Worm (Caenorhabditis elegans) whole organism, L2 larva: Measurements from ENCODE around the gene T04B2.8.
"Not testable (repeated sequence)": the region's sequence is repeated elsewhere in the genome, so short reads cannot be mapped to it uniquely, and the experiment has no call there.

Experiments
- C34F6.9 ChIP-seq: fragments of 150-350 bp; optimal IDR thresholded peaks from 2 replicates; lab custom pipeline; 2014; ENCODE audit warnings: missing biosample characterization, missing genetic modification characterization
- F13H6.1 ChIP-seq: sonication (generic microtip); optimal IDR thresholded peaks from 2 replicates; lab custom pipeline; 2016; ENCODE audit warnings: missing genetic modification characterization, missing compliant biosample characterization
- R02D3.7 ChIP-seq: fragments of 150-350 bp; optimal IDR thresholded peaks from 2 replicates; lab custom pipeline; 2014; ENCODE audit warnings: missing biosample characterization, missing genetic modification characterization
- ZK546.5 ChIP-seq: sonication (generic microtip); optimal IDR thresholded peaks from 2 replicates; lab custom pipeline; 2017; ENCODE audit warnings: missing biosample characterization, missing genetic modification characterization
- alr-1 ChIP-seq: fragments of 150-350 bp; optimal IDR thresholded peaks from 2 replicates; lab custom pipeline; 2014; ENCODE audit warnings: missing biosample characterization, missing genetic modification characterization
- aly-2 ChIP-seq: fragments of 150-350 bp; optimal IDR thresholded peaks from 2 replicates; lab custom pipeline; 2014; ENCODE audit warnings: missing biosample characterization, missing genetic modification characterization
- ama-1 ChIP-seq: fragments of 150-350 bp; optimal IDR thresholded peaks from 2 replicates; lab custom pipeline; 2018; ENCODE audit warnings: inconsistent platforms
- ceh-16 ChIP-seq: fragments of 150-350 bp; optimal IDR thresholded peaks from 2 replicates; lab custom pipeline; 2014; ENCODE audit warnings: missing biosample characterization, missing genetic modification characterization
- ceh-82 ChIP-seq: fragments of 150-350 bp; optimal IDR thresholded peaks from 2 replicates; lab custom pipeline; 2014; ENCODE audit warnings: missing biosample characterization, missing genetic modification characterization
- crh-2 ChIP-seq: sonication (generic microtip); optimal IDR thresholded peaks from 2 replicates; lab custom pipeline; 2017; ENCODE audit warnings: missing biosample characterization, missing genetic modification characterization
- egl-27 ChIP-seq: sonication (generic microtip); optimal IDR thresholded peaks from 3 replicates; lab custom pipeline; 2017; ENCODE audit warnings: missing biosample characterization, missing genetic modification reagents, missing genetic modification characterization
- elt-1 ChIP-seq: fragments of 150-350 bp; optimal IDR thresholded peaks from 2 replicates; lab custom pipeline; 2014; ENCODE audit warnings: missing biosample characterization, missing genetic modification characterization
- elt-3 ChIP-seq: sonication (generic microtip); optimal IDR thresholded peaks from 2 replicates; lab custom pipeline; 2017; ENCODE audit warnings: missing biosample characterization, missing genetic modification characterization
- gmeb-1 ChIP-seq: fragments of 150-350 bp; optimal IDR thresholded peaks from 2 replicates; lab custom pipeline; 2014; ENCODE audit warnings: missing biosample characterization, missing genetic modification characterization
- lin-11 ChIP-seq: fragments of 150-350 bp; sonication (generic microtip); optimal IDR thresholded peaks from 2 replicates; lab custom pipeline; 2014; ENCODE audit warnings: missing biosample characterization, missing genetic modification characterization, inconsistent platforms, mixed read lengths
- lin-13 ChIP-seq: fragments of 150-350 bp; optimal IDR thresholded peaks from 2 replicates; lab custom pipeline; 2014; ENCODE audit warnings: missing biosample characterization, missing genetic modification reagents, missing genetic modification characterization
- mdl-1 ChIP-seq, 2 experiments: fragments of 150-350 bp in 1 of 2; sonication (generic microtip) in 1 of 2; optimal IDR thresholded peaks; 2 replicates each; lab custom pipeline; 2017; ENCODE audit warnings: missing biosample characterization in 2 of 2, missing genetic modification characterization in 2 of 2
- nhr-10 ChIP-seq: sonication (generic microtip); optimal IDR thresholded peaks from 2 replicates; lab custom pipeline; 2017; ENCODE audit warnings: missing biosample characterization, missing genetic modification characterization
- nhr-11 ChIP-seq: fragments of 150-350 bp; optimal IDR thresholded peaks from 2 replicates; lab custom pipeline; 2014; ENCODE audit warnings: missing biosample characterization, missing genetic modification characterization
- nhr-12 ChIP-seq: fragments of 150-350 bp; optimal IDR thresholded peaks from 2 replicates; lab custom pipeline; 2014; ENCODE audit warnings: missing biosample characterization, missing genetic modification characterization
- nhr-129 ChIP-seq: fragments of 150-350 bp; optimal IDR thresholded peaks from 2 replicates; lab custom pipeline; 2014; ENCODE audit warnings: missing biosample characterization, missing genetic modification characterization
- nhr-21 ChIP-seq: fragments of 150-350 bp; optimal IDR thresholded peaks from 2 replicates; lab custom pipeline; 2014; ENCODE audit warnings: missing biosample characterization, missing genetic modification characterization
- nhr-23 ChIP-seq: fragments of 150-350 bp; optimal IDR thresholded peaks from 2 replicates; lab custom pipeline; 2014; ENCODE audit warnings: missing biosample characterization, missing genetic modification reagents, missing genetic modification characterization
- nhr-237 ChIP-seq: fragments of 150-350 bp; optimal IDR thresholded peaks from 2 replicates; lab custom pipeline; 2014; ENCODE audit warnings: missing biosample characterization, missing genetic modification characterization
- nhr-25 ChIP-seq: fragments of 150-350 bp; sonication (generic microtip); optimal IDR thresholded peaks from 3 replicates; lab custom pipeline; 2014; ENCODE audit warnings: missing biosample characterization, missing genetic modification characterization
- nhr-6 ChIP-seq: fragments of 150-350 bp; optimal IDR thresholded peaks from 2 replicates; lab custom pipeline; 2014; ENCODE audit warnings: missing biosample characterization, missing genetic modification characterization
- nhr-77 ChIP-seq: fragments of 150-350 bp; optimal IDR thresholded peaks from 2 replicates; lab custom pipeline; 2014; ENCODE audit warnings: missing biosample characterization, missing genetic modification characterization
- peb-1 ChIP-seq: fragments of 150-350 bp; optimal IDR thresholded peaks from 2 replicates; lab custom pipeline; 2014; ENCODE audit warnings: missing biosample characterization, missing genetic modification characterization
- sma-3 ChIP-seq: sonication (generic microtip); optimal IDR thresholded peaks from 2 replicates; lab custom pipeline; 2016; ENCODE audit warnings: missing genetic modification reagents, missing genetic modification characterization, missing compliant biosample characterization
- sma-9 ChIP-seq, 2 experiments: fragments of 150-350 bp in 1 of 2; sonication (generic microtip) in 1 of 2; optimal IDR thresholded peaks; 2 replicates each; lab custom pipeline; 2014 to 2016; ENCODE audit warnings: missing genetic modification characterization in 2 of 2, mild to moderate bottlenecking in 1 of 2, missing biosample characterization in 1 of 2, missing compliant biosample characterization in 1 of 2, missing genetic modification reagents in 1 of 2, moderate library complexity in 1 of 2
- unc-39 ChIP-seq: fragments of 150-350 bp; optimal IDR thresholded peaks from 2 replicates; lab custom pipeline; 2014; ENCODE audit warnings: missing biosample characterization, missing genetic modification characterization
- unc-55 ChIP-seq: fragments of 150-350 bp; sonication (generic microtip); optimal IDR thresholded peaks from 3 replicates; lab custom pipeline; 2014; ENCODE audit warnings: missing biosample characterization, missing genetic modification reagents, missing genetic modification characterization
- unc-62 ChIP-seq: fragments of 150-350 bp; optimal IDR thresholded peaks from 2 replicates; lab custom pipeline; 2014; ENCODE audit warnings: missing biosample characterization, missing genetic modification reagents, missing genetic modification characterization
- zag-1 ChIP-seq: fragments of 150-350 bp; optimal IDR thresholded peaks from 2 replicates; lab custom pipeline; 2014; ENCODE audit warnings: missing biosample characterization, missing genetic modification characterization
- ztf-1 ChIP-seq: fragments of 200-800 bp; sonication (Bioruptor generic); conservative IDR thresholded peaks from 2 replicates; pipeline ENCODE4 v1.3.6; 2022; ENCODE audit warnings: missing genetic modification characterization, missing compliant biosample characterization
- ztf-11 ChIP-seq: sonication (generic microtip); optimal IDR thresholded peaks from 2 replicates; lab custom pipeline; 2017; ENCODE audit warnings: missing biosample characterization, missing genetic modification characterization
- ztf-4 ChIP-seq: fragments of 150-350 bp; optimal IDR thresholded peaks from 2 replicates; lab custom pipeline; 2014; ENCODE audit warnings: missing biosample characterization, missing genetic modification characterization

T04B2.8 gene

ce11 chrIV:10036966-10037365, 14.0 kb downstream of the T04B2.8 start, which contains the start of gene F44D12.10:
F44D12.10 (minus strand) TSS chrIV:10037066.
- no peak for TF ChIP-seq aly-2 (tag; lab: Kevin White, UChicago)
- TF ChIP-seq alr-1 (tag; lab: Kevin White, UChicago): no peak
- no peak for TF ChIP-seq nhr-6 (tag; lab: Kevin White, UChicago)
- no peak for TF ChIP-seq ceh-16
- no peak for TF ChIP-seq nhr-129
- TF ChIP-seq unc-39: no peak
- no peak for TF ChIP-seq crh-2 (tag; lab: Kevin White, UChicago)
- TF ChIP-seq elt-1 (tag; lab: Kevin White, UChicago): no peak
- no peak for TF ChIP-seq egl-27 (tag; lab: Kevin White, UChicago)
- TF ChIP-seq C34F6.9 (tag; lab: Kevin White, UChicago): no peak
- TF ChIP-seq nhr-21: no peak
- no peak for TF ChIP-seq ZK546.5 (tag; lab: Kevin White, UChicago)
- no peak for TF ChIP-seq F13H6.1 (tag; lab: Kevin White, UChicago)
- no peak for TF ChIP-seq lin-13 (GFP tag; lab: Kevin White, UChicago)
- no peak for TF ChIP-seq nhr-237

DNA sequence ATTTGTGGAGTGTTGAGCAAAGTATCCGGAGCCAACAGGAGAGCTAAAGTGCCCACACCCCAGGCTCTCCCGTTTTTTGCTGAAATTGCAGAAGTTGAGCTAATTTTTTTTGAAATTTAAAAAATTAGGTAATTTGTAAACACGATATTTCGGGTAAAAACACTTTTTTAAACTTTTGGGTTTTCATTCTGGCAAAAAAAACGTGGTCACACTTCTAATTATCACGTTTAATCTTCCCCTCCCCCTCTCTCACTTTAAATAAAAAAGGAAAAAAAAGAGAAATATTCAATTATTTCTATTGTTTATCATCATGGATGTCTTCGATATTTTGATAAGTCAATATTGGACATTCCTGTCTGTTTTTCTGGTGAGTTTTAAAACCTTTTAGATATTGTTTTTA, 17.9 kb downstream of the T04B2.8 start, which contains the start of gene F44D12.6:
Gene F44D12.6, plus strand, starts transcription at position 301 of the 400 bp plus-strand sequence.
- TF ChIP-seq unc-39 (no peak), aly-2 (tag; lab: Kevin White, UChicago) (no peak), zag-1 (tag; lab: Kevin White, UChicago) (no peak), sma-3 (GFP tag; lab: Kevin White, UChicago) (no peak), C34F6.9 (tag; lab: Kevin White, UChicago) (no peak), ztf-4 (tag; lab: Kevin White, UChicago) (no peak), nhr-10 (no peak), nhr-237 (no peak), nhr-129 (no peak), nhr-12 (tag; lab: Kevin White, UChicago) (no peak), lin-11 (tag; lab: Kevin White, UChicago) (no peak), nhr-77 (no peak), ZK546.5 (tag; lab: Kevin White, UChicago) (no peak), ceh-82 (tag; lab: Kevin White, UChicago) (no peak), nhr-23 (tag; lab: Kevin White, UChicago) (no peak), R02D3.7 (tag; lab: Kevin White, UChicago) (no peak), gmeb-1 (tag; lab: Kevin White, UChicago) (no peak), unc-62 (GFP tag; lab: Kevin White, UChicago) (no peak), peb-1 (tag; lab: Kevin White, UChicago) (no peak), ztf-1 (no peak)

DNA sequence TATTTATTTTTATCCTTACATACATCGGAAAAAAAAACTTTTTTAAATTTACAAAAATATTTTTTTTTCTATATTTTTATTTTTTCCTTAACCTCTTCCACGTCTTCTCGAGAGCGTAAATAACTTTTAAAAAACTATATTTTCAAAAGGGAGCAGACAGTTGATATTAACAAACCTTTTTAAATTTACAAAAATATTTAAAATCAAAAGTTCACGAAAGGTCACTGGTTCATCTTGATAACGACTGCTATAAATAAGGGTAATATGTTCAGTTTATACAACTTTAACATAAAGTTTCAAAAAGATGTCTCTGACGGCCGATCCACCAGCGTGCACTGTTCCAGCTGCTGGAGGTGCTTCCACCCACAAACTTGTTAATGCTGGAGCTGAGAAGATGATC, 22.2 kb downstream of the T04B2.8 start, which contains the start of the genes F44D12.16 and msd-2:
Gene F44D12.16, plus strand, starts transcription at position 301 of the 400 bp plus-strand sequence.
Gene msd-2, plus strand, starts transcription at position 305 of the 400 bp plus-strand sequence.
- TF ChIP-seq elt-3 (tag; lab: Kevin White, UChicago); sma-3 (GFP tag; lab: Kevin White, UChicago); ceh-16: not testable (repeated sequence)

- TF ChIP-seq nhr-25 (tag; lab: Kevin White, UChicago) (no peak), nhr-237 (no peak), elt-1 (tag; lab: Kevin White, UChicago) (no peak), nhr-129 (no peak), ztf-1 (no peak), elt-3 (tag; lab: Kevin White, UChicago) (no peak), nhr-12 (tag; lab: Kevin White, UChicago) (no peak)
- TF ChIP-seq, all 48 proteins: peak for 0
Observed at ce11 chrIV:10027566-10027965, 23.4 kb downstream of the T04B2.8 start, which contains the start of gene gipc-2. gipc-2 (minus strand) TSS chrIV:10027666.

DNA sequence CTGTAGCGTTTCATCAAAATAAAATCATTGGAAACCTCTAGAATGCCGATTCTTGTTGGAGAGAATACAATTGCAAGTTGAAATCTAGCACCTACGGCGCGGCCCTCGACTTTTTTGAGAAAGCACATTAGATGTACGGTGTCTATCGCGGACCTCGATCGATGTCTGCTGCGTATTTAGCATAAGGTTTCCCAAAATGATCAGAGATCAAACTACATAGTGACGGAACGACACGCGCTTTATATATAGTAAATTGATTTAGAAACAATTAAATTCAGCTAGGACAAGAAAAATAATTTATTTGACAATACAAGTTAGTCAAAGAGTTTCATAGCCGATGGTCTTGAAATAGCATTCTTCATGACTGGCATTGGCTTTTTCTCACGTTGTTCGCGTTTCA, 24.9 kb downstream of the T04B2.8 start:
- TF ChIP-seq nhr-77 (no peak), ama-1 (lab: Kevin White, UChicago) (no peak), gmeb-1 (tag; lab: Kevin White, UChicago) (no peak), nhr-25 (tag; lab: Kevin White, UChicago) (no peak), mdl-1 (tag; optimal IDR thresholded peaks at IDR 0.05; lab: Kevin White, UChicago) (no peak)

ce11 chrIV:10022991-10023390, 28.0 kb downstream of the T04B2.8 start, which contains the start of gene F44D12.8:
F44D12.8 (plus strand) TSS chrIV:10023291.
- TF ChIP-seq sma-9 (GFP tag; optimal IDR thresholded peaks at IDR 0.05; lab: Kevin White, UChicago): no peak
- no peak for TF ChIP-seq sma-9 (tag; optimal IDR thresholded peaks at IDR 0.05; lab: Kevin White, UChicago)
- TF ChIP-seq ceh-82 (tag; lab: Kevin White, UChicago): no peak
- no peak for TF ChIP-seq nhr-77
- TF ChIP-seq nhr-23 (tag; lab: Kevin White, UChicago): no peak
- TF ChIP-seq C34F6.9 (tag; lab: Kevin White, UChicago): no peak
- no peak for TF ChIP-seq egl-27 (tag; lab: Kevin White, UChicago)
- TF ChIP-seq ztf-11 (tag; lab: Kevin White, UChicago): no peak
- TF ChIP-seq unc-55 (GFP tag; lab: Kevin White, UChicago): no peak
- no peak for TF ChIP-seq nhr-11
- TF ChIP-seq lin-11 (tag; lab: Kevin White, UChicago): no peak
- TF ChIP-seq ceh-16: no peak
- TF ChIP-seq unc-39: no peak
- no peak for TF ChIP-seq nhr-25 (tag; lab: Kevin White, UChicago)
- no peak for TF ChIP-seq zag-1 (tag; lab: Kevin White, UChicago)
